Worm (Caenorhabditis elegans) whole organism, mixed stage, embryonic: Measurements from ENCODE around the gene islo-1.
A peak's percentile ranks its signal among the peaks of the same experiment; 100 is the strongest.

Source experiments
- M03D4.4 ChIP-seq: sonication (generic microtip); optimal IDR thresholded peaks from 2 replicates; lab custom pipeline; 2017; ENCODE audit warnings: mild to moderate bottlenecking, missing genetic modification characterization, missing compliant biosample characterization
- blmp-1 ChIP-seq: fragments of 150-350 bp; optimal IDR thresholded peaks from 2 replicates; lab custom pipeline; 2014; ENCODE audit warnings: missing biosample characterization, missing genetic modification characterization
- ces-1 ChIP-seq: fragments of 150-350 bp; optimal IDR thresholded peaks from 2 replicates; lab custom pipeline; 2014; ENCODE audit warnings: missing biosample characterization, missing genetic modification reagents, missing genetic modification characterization
- drap-1 ChIP-seq: fragments of 200-800 bp; sonication (Bioruptor generic); optimal IDR thresholded peaks from 3 replicates; lab custom pipeline; 2018; ENCODE audit warnings: mild to moderate bottlenecking, missing genetic modification characterization, missing compliant biosample characterization
- lin-13 ChIP-seq: fragments of 150-350 bp; optimal IDR thresholded peaks from 2 replicates; lab custom pipeline; 2014; ENCODE audit warnings: missing biosample characterization, missing genetic modification characterization
- nhr-12 ChIP-seq: fragments of 150-350 bp; optimal IDR thresholded peaks from 2 replicates; lab custom pipeline; 2014; ENCODE audit warnings: missing biosample characterization, missing genetic modification characterization
- nhr-2 ChIP-seq: fragments of 150-350 bp; optimal IDR thresholded peaks from 2 replicates; lab custom pipeline; 2014; ENCODE audit warnings: missing biosample characterization, missing genetic modification characterization
- nhr-28 ChIP-seq: fragments of 150-350 bp; optimal IDR thresholded peaks from 2 replicates; lab custom pipeline; 2014; ENCODE audit warnings: missing biosample characterization, missing genetic modification characterization
- pha-4 ChIP-seq: fragments of 150-350 bp; optimal IDR thresholded peaks from 2 replicates; lab custom pipeline; 2018; ENCODE audit warnings: missing biosample characterization, missing genetic modification reagents, missing genetic modification characterization
- snpc-4 ChIP-seq: fragments of 150-350 bp; optimal IDR thresholded peaks from 2 replicates; lab custom pipeline; 2014; ENCODE audit warnings: missing biosample characterization, missing genetic modification characterization
- tbx-8 ChIP-seq: fragments of 200-800 bp; sonication (Bioruptor generic); optimal IDR thresholded peaks from 2 replicates; lab custom pipeline; 2018; ENCODE audit warnings: mild to moderate bottlenecking, missing genetic modification characterization, moderate library complexity, missing compliant biosample characterization
- unc-62 ChIP-seq: fragments of 150-350 bp; optimal IDR thresholded peaks from 2 replicates; lab custom pipeline; 2014; ENCODE audit warnings: missing biosample characterization, missing genetic modification reagents, missing genetic modification characterization
- ztf-11 ChIP-seq: fragments of 150-350 bp; optimal IDR thresholded peaks from 2 replicates; lab custom pipeline; 2014; ENCODE audit warnings: missing biosample characterization, missing genetic modification characterization

- TF ChIP-seq tbx-8 (GFP tag; lab: Kevin White, UChicago) (no peak), drap-1 (GFP tag; lab: Kevin White, UChicago) (no peak), snpc-4 (no peak), nhr-12 (no peak), blmp-1 (no peak), nhr-28 (tag; lab: Kevin White, UChicago) (no peak), nhr-2 (tag; lab: Kevin White, UChicago) (no peak), unc-62 (GFP tag; lab: Kevin White, UChicago) (no peak), ztf-11 (tag; lab: Kevin White, UChicago) (no peak), pha-4 (tag; lab: Kevin White, UChicago) (peak; percentile 70), ces-1 (GFP tag; lab: Kevin White, UChicago) (no peak), M03D4.4 (no peak), lin-13 (no peak)
Observed at ce11 chrIV:8133536-8133935, 2.7 kb upstream of the islo-1 start, which contains the start of gene sph-1.
